Worm (Caenorhabditis elegans): ENCODE results near the gene C55B6.1.

C55B6.1 gene

DNA sequence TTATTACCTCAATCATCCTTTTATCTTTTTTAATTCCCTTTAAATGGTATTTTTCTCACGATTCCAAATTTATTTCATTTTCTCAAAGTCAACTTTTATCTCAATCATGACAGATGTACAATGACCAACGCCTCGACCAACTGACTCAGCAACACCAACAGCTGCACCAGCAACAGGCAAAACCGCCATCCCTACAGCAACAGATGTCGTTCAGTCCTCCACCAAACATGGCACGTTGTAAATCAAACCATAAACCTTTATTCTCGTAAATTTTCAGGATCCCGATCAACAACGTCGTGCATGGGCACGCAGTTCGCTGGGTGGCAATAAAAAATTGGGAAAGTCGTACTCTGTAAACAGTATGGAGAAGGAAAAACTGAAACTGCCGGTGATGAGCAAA, 37.4 kb upstream of the C55B6.1 start:
- peak; percentile 82 for TF ChIP-seq lin-32 (GFP tag; optimal IDR thresholded peaks at IDR 0.05)
- TF ChIP-seq hlh-1 (tag; optimal IDR thresholded peaks at IDR 0.05): peak; percentile 99
- peak; percentile 40 for TF ChIP-seq unc-62 (GFP tag; optimal IDR thresholded peaks at IDR 0.05)
- no peak for TF ChIP-seq nhr-76 (tag; optimal IDR thresholded peaks at IDR 0.05)
- TF ChIP-seq nhr-2 (tag; optimal IDR thresholded peaks at IDR 0.05): no peak
- no peak for TF ChIP-seq ces-1 (GFP tag; optimal IDR thresholded peaks at IDR 0.05)
- TF ChIP-seq lsy-2 (tag; optimal IDR thresholded peaks at IDR 0.05): no peak

DNA sequence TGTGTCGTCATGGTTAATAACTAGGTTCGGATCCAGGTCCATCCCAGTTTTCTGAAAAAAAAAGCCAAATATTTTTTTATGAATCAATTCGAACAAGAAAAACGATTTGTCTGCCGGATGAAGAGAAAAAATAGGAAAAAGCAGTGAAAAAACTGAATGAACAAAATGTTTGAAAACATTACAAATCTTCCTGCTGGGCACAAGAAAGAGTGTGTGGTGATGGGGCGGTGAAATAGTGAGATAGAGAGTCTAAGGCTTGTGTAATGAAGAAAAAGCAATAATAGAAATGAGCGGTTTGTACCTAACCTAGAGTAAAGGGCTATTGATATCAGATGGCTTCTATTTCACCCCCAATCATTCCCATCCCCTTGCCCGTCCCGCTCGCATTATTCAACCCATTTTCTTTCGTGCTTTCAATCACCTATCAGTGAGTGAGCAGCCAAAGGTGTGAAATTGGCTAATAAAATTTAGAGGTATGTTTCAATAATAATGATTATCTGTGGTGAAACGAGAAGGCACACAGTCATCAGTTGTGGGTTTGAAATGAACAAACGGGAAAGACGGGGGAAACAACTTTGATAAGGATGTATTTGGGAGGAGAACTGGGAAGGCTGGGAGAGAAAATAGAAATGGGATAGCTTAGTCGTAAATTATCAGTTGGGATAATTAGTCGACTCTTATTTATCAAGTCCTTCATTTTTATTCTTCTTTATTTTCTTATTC, 29.4 kb upstream of the C55B6.1 start, which contains the start of gene bar-1:
TSS of gene bar-1 (minus strand) at position 51 of the 723 bp plus-strand sequence.
- TF ChIP-seq bed-3 (GFP tag; optimal IDR thresholded peaks at IDR 0.05) (no peak), sptf-1 (tag; optimal IDR thresholded peaks at IDR 0.05) (no peak), zip-8 (tag; optimal IDR thresholded peaks at IDR 0.05) (no peak), nhr-76 (tag; optimal IDR thresholded peaks at IDR 0.05) (no peak), elt-3 (tag; optimal IDR thresholded peaks at IDR 0.05) (no peak), nhr-28 (tag; optimal IDR thresholded peaks at IDR 0.05) (no peak), drap-1 (GFP tag; optimal IDR thresholded peaks at IDR 0.05) (no peak), ceh-43 (GFP tag; optimal IDR thresholded peaks at IDR 0.05) (no peak), lin-32 (GFP tag; optimal IDR thresholded peaks at IDR 0.05) (no peak), tbx-8 (GFP tag; optimal IDR thresholded peaks at IDR 0.05) (no peak), sem-2 (GFP tag; optimal IDR thresholded peaks at IDR 0.05) (no peak), ham-2 (GFP tag; optimal IDR thresholded peaks at IDR 0.05) (no peak), unc-120 (tag; optimal IDR thresholded peaks at IDR 0.05; ENCODE audit: poor library complexity, severe bottlenecking) (no peak), nhr-2 (tag; optimal IDR thresholded peaks at IDR 0.05) (no peak)

DNA sequence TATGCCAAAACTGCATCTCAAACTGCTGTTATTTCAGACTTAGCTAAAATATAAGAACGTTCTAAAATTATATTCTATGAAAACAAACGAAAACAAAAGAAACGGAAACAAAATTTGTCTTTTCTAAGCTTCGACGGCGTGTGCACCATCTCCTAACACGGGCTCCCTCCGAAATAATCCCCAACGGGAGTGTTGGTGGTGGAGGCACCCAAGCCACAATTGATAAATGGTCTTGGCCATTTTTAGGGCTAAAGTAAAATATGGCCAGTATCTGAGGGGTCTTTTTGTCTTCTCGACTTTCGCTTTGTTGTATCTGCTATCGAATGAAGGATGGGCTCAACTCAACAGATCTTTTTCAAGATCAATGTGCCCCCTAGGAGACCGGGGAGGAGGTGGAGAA, 24.8 kb upstream of the C55B6.1 start:
- TF ChIP-seq blmp-1 (tag; optimal IDR thresholded peaks at IDR 0.05) (no peak), nhr-12 (tag; optimal IDR thresholded peaks at IDR 0.05) (no peak), ham-2 (GFP tag; optimal IDR thresholded peaks at IDR 0.05) (no peak), ztf-11 (tag; optimal IDR thresholded peaks at IDR 0.05) (no peak), hlh-1 (tag; optimal IDR thresholded peaks at IDR 0.05) (no peak), pha-4 (tag; optimal IDR thresholded peaks at IDR 0.05) (no peak), flh-1 (GFP tag; optimal IDR thresholded peaks at IDR 0.05) (no peak), bed-3 (GFP tag; optimal IDR thresholded peaks at IDR 0.05) (no peak), tbx-8 (GFP tag; optimal IDR thresholded peaks at IDR 0.05) (no peak)

DNA sequence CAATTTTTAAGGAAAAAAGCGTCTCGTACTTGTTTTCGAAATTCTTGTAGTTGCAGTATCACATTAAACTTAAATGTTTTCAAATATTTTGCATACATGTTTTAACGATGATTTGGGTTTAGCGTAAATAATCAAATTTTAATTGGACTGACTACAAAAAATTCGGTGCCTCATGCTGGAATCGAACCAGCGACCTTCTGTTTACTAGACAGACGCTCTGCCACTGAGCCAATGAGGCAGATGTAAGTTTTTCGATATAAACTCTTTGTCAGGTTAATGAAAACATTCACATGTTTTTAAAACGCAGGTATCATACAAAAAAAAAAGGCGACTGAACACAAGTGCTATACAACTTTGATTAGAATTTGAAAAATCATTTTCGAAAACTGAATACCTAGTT, 23.3 kb upstream of the C55B6.1 start:
- TF ChIP-seq zip-8 (tag; optimal IDR thresholded peaks at IDR 0.05): no peak
- TF ChIP-seq nhr-76 (tag; optimal IDR thresholded peaks at IDR 0.05): no peak
- TF ChIP-seq sem-2 (GFP tag; optimal IDR thresholded peaks at IDR 0.05): no peak
- no peak for TF ChIP-seq ceh-43 (GFP tag; optimal IDR thresholded peaks at IDR 0.05)
- no peak for TF ChIP-seq nhr-12 (tag; optimal IDR thresholded peaks at IDR 0.05)
- no peak for TF ChIP-seq mep-1 (tag; optimal IDR thresholded peaks at IDR 0.05)
- no peak for TF ChIP-seq nhr-28 (tag; optimal IDR thresholded peaks at IDR 0.05)

DNA sequence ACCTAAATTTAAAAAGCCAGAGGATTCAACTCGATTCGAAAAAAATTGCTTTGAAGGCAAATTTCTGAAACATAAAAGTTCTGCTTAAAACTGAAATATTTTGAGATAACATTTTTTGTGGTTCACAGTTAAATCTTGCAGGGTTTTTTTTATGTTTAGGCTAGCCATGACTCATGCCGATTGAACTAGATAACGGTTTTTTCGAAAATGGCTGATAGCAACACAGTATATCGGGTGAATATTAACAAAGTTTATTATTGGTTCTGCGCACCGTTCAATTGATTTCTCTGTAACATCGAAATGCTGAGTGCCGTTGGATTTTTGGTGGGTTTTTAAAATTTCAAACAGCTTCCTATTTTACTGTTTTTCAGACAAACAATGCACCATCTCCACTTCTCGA, 22.8 kb upstream of the C55B6.1 start, which contains the start of gene F43E12.1:
TSS of gene F43E12.1 (plus strand) at position 301 of the 400 bp plus-strand sequence.
- TF ChIP-seq lsy-2 (tag; optimal IDR thresholded peaks at IDR 0.05): no peak
- no peak for TF ChIP-seq bed-3 (GFP tag; optimal IDR thresholded peaks at IDR 0.05)
- TF ChIP-seq mab-5 (tag; optimal IDR thresholded peaks at IDR 0.05): no peak
- TF ChIP-seq cnd-1 (tag; optimal IDR thresholded peaks at IDR 0.05): no peak
- TF ChIP-seq sem-2 (GFP tag; optimal IDR thresholded peaks at IDR 0.05): no peak
- TF ChIP-seq lin-13 (tag; optimal IDR thresholded peaks at IDR 0.05): no peak
- no peak for TF ChIP-seq zip-8 (tag; optimal IDR thresholded peaks at IDR 0.05)
- TF ChIP-seq ham-2 (GFP tag; optimal IDR thresholded peaks at IDR 0.05): no peak
- TF ChIP-seq lin-32 (GFP tag; optimal IDR thresholded peaks at IDR 0.05): no peak
- TF ChIP-seq ceh-39 (tag; optimal IDR thresholded peaks at IDR 0.05): no peak
- no peak for TF ChIP-seq ceh-83 (GFP tag; optimal IDR thresholded peaks at IDR 0.05)
- TF ChIP-seq nhr-28 (tag; optimal IDR thresholded peaks at IDR 0.05): no peak
- no peak for TF ChIP-seq nhr-2 (tag; optimal IDR thresholded peaks at IDR 0.05)
- no peak for TF ChIP-seq mep-1 (tag; optimal IDR thresholded peaks at IDR 0.05)
- no peak for TF ChIP-seq ces-1 (GFP tag; optimal IDR thresholded peaks at IDR 0.05)
- no peak for TF ChIP-seq mls-2 (tag; optimal IDR thresholded peaks at IDR 0.05)
- TF ChIP-seq elt-1 (tag; optimal IDR thresholded peaks at IDR 0.05; ENCODE audit: borderline replicate concordance, insufficient read depth): no peak
- no peak for TF ChIP-seq hlh-1 (tag; optimal IDR thresholded peaks at IDR 0.05)

Data from whole organism, mixed stage, embryonic.